Fruit fly (Drosophila melanogaster): Measurements from ENCODE around the gene Rtel1.

Gene Rtel1

dm6 chrX:5754837-5755828, 7.6 kb downstream of the Rtel1 start, which contains the start of the genes lin-52 and CG15771 (continued):
- peak; percentile 93 for TF ChIP-seq CG10147 (GFP tag; optimal IDR thresholded peaks at IDR 0.05)
- peak; percentile 79 for TF ChIP-seq Deaf1 (tag; optimal IDR thresholded peaks at IDR 0.05)
- peak; percentile 85 for TF ChIP-seq ab (GFP tag; optimal IDR thresholded peaks at IDR 0.05)
- TF ChIP-seq D19A (tag; optimal IDR thresholded peaks at IDR 0.05) = peak; percentile 91
- peak; percentile 94 for TF ChIP-seq CG6813 (GFP tag; optimal IDR thresholded peaks at IDR 0.05)
- TF ChIP-seq cg (GFP tag; optimal IDR thresholded peaks at IDR 0.05) = peak; percentile 70
- peak; percentile 86 for TF ChIP-seq psq (GFP tag; optimal IDR thresholded peaks at IDR 0.05)
- TF ChIP-seq CG13424 (tag; optimal IDR thresholded peaks at IDR 0.05) = peak; percentile 96
- TF ChIP-seq z (GFP tag; IDR thresholded peaks at IDR 0.05) = peak; percentile 76
- TF ChIP-seq mam (GFP tag; optimal IDR thresholded peaks at IDR 0.05) = peak; percentile 72
- TF ChIP-seq Elba2 (GFP tag; optimal IDR thresholded peaks at IDR 0.05) = no peak
- peak; percentile 59 for TF ChIP-seq ERR (GFP tag; optimal IDR thresholded peaks at IDR 0.05)
- peak; percentile 90 for TF ChIP-seq CG10321 (GFP tag; IDR thresholded peaks at IDR 0.05)
- TF ChIP-seq dmrt11E (tag; optimal IDR thresholded peaks at IDR 0.05) = peak; percentile 86
- TF ChIP-seq Sox102F (GFP tag; optimal IDR thresholded peaks at IDR 0.05) = peak; percentile 89
- TF ChIP-seq gro (GFP tag; optimal IDR thresholded peaks at IDR 0.05) = peak; percentile 63
- TF ChIP-seq fd102C (GFP tag; optimal IDR thresholded peaks at IDR 0.05) = peak; percentile 54
- TF ChIP-seq CG7987 (GFP tag; optimal IDR thresholded peaks at IDR 0.05) = peak; percentile 79
- TF ChIP-seq CG10274 (GFP tag; optimal IDR thresholded peaks at IDR 0.05) = peak; percentile 84
- peak; percentile 93 for TF ChIP-seq Ada2b (GFP tag; IDR thresholded peaks at IDR 0.05)
- peak; percentile 72 for TF ChIP-seq pum (GFP tag; optimal IDR thresholded peaks at IDR 0.05)
- peak; percentile 75; the same call in 1 of the 2 replicates for TF ChIP-seq CG11696 (GFP tag; IDR thresholded peaks at IDR 0.05)
- peak; percentile 91 for TF ChIP-seq twi (tag; optimal IDR thresholded peaks at IDR 0.05)
- peak; percentile 90 for TF ChIP-seq salm (tag; optimal IDR thresholded peaks at IDR 0.05)
- TF ChIP-seq CHES-1-like (GFP tag; optimal IDR thresholded peaks at IDR 0.05) = peak; percentile 33
- peak; percentile 96 for TF ChIP-seq tgo (GFP tag; IDR thresholded peaks at IDR 0.05)
- peak; percentile 45 for TF ChIP-seq grn (GFP tag; optimal IDR thresholded peaks at IDR 0.05)
- TF ChIP-seq scrt (GFP tag; optimal IDR thresholded peaks at IDR 0.05) = peak; percentile 92
- TF ChIP-seq CG6683 (GFP tag; optimal IDR thresholded peaks at IDR 0.05) = peak; percentile 93
- TF ChIP-seq CG17802 (tag; optimal IDR thresholded peaks at IDR 0.05) = peak; percentile 44
- TF ChIP-seq CG42726 (GFP tag; IDR thresholded peaks at IDR 0.05; ENCODE audit: partially characterized antibody) = 0 out of 2 replicates have a peak, but pooled peaks have one; percentile 37
- peak; percentile 72 to 91 for TF ChIP-seq dpn (GFP tag; optimal IDR thresholded peaks at IDR 0.05)
- peak; percentile 93 for TF ChIP-seq CG17385 (GFP tag; optimal IDR thresholded peaks at IDR 0.05)
- TF ChIP-seq ac (GFP tag; optimal IDR thresholded peaks at IDR 0.05) = peak; percentile 81
- peak; percentile 80 for TF ChIP-seq CG15073 (GFP tag; optimal IDR thresholded peaks at IDR 0.05)
- peak; percentile 89 for TF ChIP-seq CG15514 (GFP tag; optimal IDR thresholded peaks at IDR 0.05)
- peak; percentile 79 for TF ChIP-seq exex (tag; optimal IDR thresholded peaks at IDR 0.05)
- TF ChIP-seq BtbVII (GFP tag; optimal IDR thresholded peaks at IDR 0.05) = peak; percentile 96
- peak; percentile 45 for TF ChIP-seq stwl (tag; optimal IDR thresholded peaks at IDR 0.05)
- no peak for TF ChIP-seq Lpt (GFP tag; optimal IDR thresholded peaks at IDR 0.05)
- TF ChIP-seq Poxn (GFP tag; IDR thresholded peaks at IDR 0.05) = peak; percentile 85
- peak; percentile 86 for TF ChIP-seq CG4820 (GFP tag; optimal IDR thresholded peaks at IDR 0.05)
- peak; percentile 45 for TF ChIP-seq CG9797 (GFP tag; optimal IDR thresholded peaks at IDR 0.05)
- peak in 1 of 2 experiments; percentile 15 for TF ChIP-seq tll (GFP tag; optimal IDR thresholded peaks at IDR 0.05)
- peak; percentile 94 for TF ChIP-seq caup (GFP tag; optimal IDR thresholded peaks at IDR 0.05; ENCODE audit: severe bottlenecking)
- peak; percentile 78 for TF ChIP-seq CG30020 (tag; optimal IDR thresholded peaks at IDR 0.05)
- TF ChIP-seq CG11456 (GFP tag; IDR thresholded peaks at IDR 0.05) = peak; percentile 93

Data from whole organism, embryonic.